Worm (Caenorhabditis elegans) whole organism, midembryonic: Measurements from ENCODE around the gene T06D8.10.

Experiments
- flt-1 ChIP-seq: fragments of 200-800 bp; sonication (Bioruptor generic); IDR thresholded peaks from 2 replicates; pipeline ENCODE4 v1.3.6; 2022; ENCODE audit warnings: missing genetic modification characterization, missing compliant biosample characterization
- med-1 ChIP-seq: sonication (generic microtip); optimal IDR thresholded peaks from 2 replicates; lab custom pipeline; 2017; ENCODE audit warnings: missing genetic modification characterization, mild to moderate bottlenecking, missing compliant biosample characterization, antibody characterized with exemption, missing genetic modification reagents; ENCODE audit not compliant: insufficient read depth

- no peak for TF ChIP-seq flt-1 (GFP tag; lab: Robert Waterston, UW)
- no peak for TF ChIP-seq med-1 (GFP tag; lab: Kevin White, UChicago)
Measured at ce11 chrII:11270829-11271228, 23.5 kb upstream of the T06D8.10 start.
